Worm (Caenorhabditis elegans): ENCODE data around the gene ZK899.3.

The ZK899.3 gene

DNA sequence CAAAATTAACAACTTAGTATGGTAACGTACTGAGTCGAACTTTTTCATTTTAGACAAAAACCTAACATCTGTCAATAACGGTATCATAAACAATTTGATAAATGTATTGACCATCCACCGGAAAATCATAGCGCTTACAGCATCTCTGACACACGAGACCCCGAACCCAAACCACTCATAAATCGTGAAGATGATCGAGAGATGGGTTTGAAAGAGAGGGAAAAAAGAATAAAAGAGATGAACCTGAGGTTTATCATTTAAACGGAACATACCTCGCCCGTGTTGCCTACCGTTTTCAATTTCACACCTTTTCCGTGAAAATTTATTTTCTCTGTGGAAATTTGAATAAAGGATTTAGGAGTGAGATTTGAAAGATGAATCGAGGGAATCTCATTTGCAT, 36.6 kb downstream of the ZK899.3 start (continued):
- TF ChIP-seq lsy-2 (tag; optimal IDR thresholded peaks at IDR 0.05) (no peak), F10B5.3 (tag; optimal IDR thresholded peaks at IDR 0.05) (no peak), hlh-30 (tag; optimal IDR thresholded peaks at IDR 0.05; ENCODE audit: insufficient read depth) (peak; percentile 55), tra-1 (GFP tag; IDR thresholded peaks at IDR 0.05) (no peak), ceh-32 (tag; optimal IDR thresholded peaks at IDR 0.05; ENCODE audit: poor library complexity) (no peak), set-16 (GFP tag; IDR thresholded peaks at IDR 0.05) (no peak), nhr-111 (GFP tag; optimal IDR thresholded peaks at IDR 0.05) (no peak), nhr-237 (tag; optimal IDR thresholded peaks at IDR 0.05) (no peak), hlh-11 (tag; optimal IDR thresholded peaks at IDR 0.05) (peak; percentile 5), ztf-7 (tag; optimal IDR thresholded peaks at IDR 0.05) (no peak), nhr-41 (GFP tag; IDR thresholded peaks at IDR 0.05) (no peak)

- TF ChIP-seq nhr-28 (tag; optimal IDR thresholded peaks at IDR 0.05) (peak; percentile 52), aly-2 (tag; optimal IDR thresholded peaks at IDR 0.05) (no peak), unc-62 (GFP tag; optimal IDR thresholded peaks at IDR 0.05 in 1 of 2) (peak in 1 of 2 experiments; percentile 19), unc-62 (tag; optimal IDR thresholded peaks at IDR 0.05) (no peak), dmd-6 (GFP tag; IDR thresholded peaks at IDR 0.05) (0 out of 2 replicates have a peak, but pooled peaks have one; percentile 11), mxl-3 (GFP tag; optimal IDR thresholded peaks at IDR 0.05) (peak; percentile 6), aha-1 (tag) (peak; percentile 75)
These were observed 38.5 kb downstream of the ZK899.3 start for ce11 chrX:9491439-9491838.

- TF ChIP-seq hlh-11 (tag; optimal IDR thresholded peaks at IDR 0.05), result peak; percentile 8
- no peak for TF ChIP-seq ceh-82 (tag; optimal IDR thresholded peaks at IDR 0.05)
These were observed 41.7 kb downstream of the ZK899.3 start for ce11 chrX:9494661-9495060.

ce11 chrX:9499355-9499754, 46.4 kb downstream of the ZK899.3 start:
- TF ChIP-seq aha-1 (tag), result peak; percentile 56
- TF ChIP-seq skn-1 (tag; optimal IDR thresholded peaks at IDR 0.05), result no peak
- TF ChIP-seq nhr-76 (tag; optimal IDR thresholded peaks at IDR 0.05), result no peak
- TF ChIP-seq aly-2 (tag; optimal IDR thresholded peaks at IDR 0.05), result no peak
- TF ChIP-seq unc-62 (GFP tag; optimal IDR thresholded peaks at IDR 0.05 in 1 of 2), result peak in 1 of 2 experiments; percentile 68
- TF ChIP-seq unc-62 (tag; optimal IDR thresholded peaks at IDR 0.05), result no peak

ce11 chrX:9504221-9504620, 51.3 kb downstream of the ZK899.3 start:
- TF ChIP-seq lir-3 (tag; optimal IDR thresholded peaks at IDR 0.05) (no peak), zip-2 (tag; optimal IDR thresholded peaks at IDR 0.05) (no peak), F44E2.7 (GFP tag; IDR thresholded peaks at IDR 0.05) (no peak), tag-97 (GFP tag; IDR thresholded peaks at IDR 0.05) (no peak), zfp-2 (tag; optimal IDR thresholded peaks at IDR 0.05) (no peak), hlh-30 (tag; optimal IDR thresholded peaks at IDR 0.05; ENCODE audit: insufficient read depth) (no peak), zag-1 (tag; optimal IDR thresholded peaks at IDR 0.05) (no peak), nhr-6 (tag; optimal IDR thresholded peaks at IDR 0.05) (no peak), madf-9 (GFP tag; conservative IDR thresholded peaks at IDR 0.05) (no peak), daf-16 (GFP tag; optimal IDR thresholded peaks at IDR 0.05) (no peak), daf-16 (tag; optimal IDR thresholded peaks at IDR 0.05) (no peak), nhr-11 (tag; optimal IDR thresholded peaks at IDR 0.05) (no peak), vab-7 (GFP tag; IDR thresholded peaks at IDR 0.05) (no peak), nhr-77 (tag; optimal IDR thresholded peaks at IDR 0.05) (no peak), rbr-2 (tag; optimal IDR thresholded peaks at IDR 0.05) (no peak), R02D3.7 (tag; optimal IDR thresholded peaks at IDR 0.05) (no peak), dmd-9 (GFP tag; IDR thresholded peaks at IDR 0.05) (no peak), attf-4 (tag; optimal IDR thresholded peaks at IDR 0.05) (no peak)

Data from whole organism, L4 larva.